Fruit fly (Drosophila melanogaster) whole organism, embryonic: Measurements from ENCODE around the gene pyx.

Experiments
- ATbp ChIP-seq: fragments of 200-800 bp; sonication (Bioruptor generic); optimal IDR thresholded peaks from 2 replicates; lab custom pipeline; 2017; ENCODE audit warnings: missing biosample characterization, mild to moderate bottlenecking, missing genetic modification characterization, missing genetic modification reagents
- CG10209 ChIP-seq: fragments of 200-800 bp; sonication (Bioruptor generic); optimal IDR thresholded peaks from 3 replicates; lab custom pipeline; 2017; ENCODE audit warnings: missing biosample characterization, mild to moderate bottlenecking, missing genetic modification characterization, missing genetic modification reagents
- CG1024 ChIP-seq: fragments of 200-800 bp; sonication (Bioruptor generic); IDR thresholded peaks from 2 replicates; pipeline ENCODE4 v1.3.6; 2022; ENCODE audit warnings: missing biosample characterization, missing genetic modification characterization
- CG12236 ChIP-seq: fragments of 200-800 bp; sonication (Bioruptor generic); optimal IDR thresholded peaks from 2 replicates; lab custom pipeline; 2016; ENCODE audit warnings: missing biosample characterization, missing genetic modification characterization
- CG13287 ChIP-seq: fragments of 200-800 bp; sonication (Bioruptor generic); IDR thresholded peaks from 2 replicates; pipeline ENCODE4 v1.3.6; 2022; ENCODE audit warnings: missing biosample characterization, missing genetic modification characterization; ENCODE audit not compliant: partially characterized antibody
- CG15696 ChIP-seq: fragments of 200-800 bp; sonication (Bioruptor generic); optimal IDR thresholded peaks from 2 replicates; lab custom pipeline; 2019; ENCODE audit warnings: missing biosample characterization, mild to moderate bottlenecking, missing genetic modification characterization, moderate library complexity
- CG18476 ChIP-seq: fragments of 200-800 bp; sonication (Bioruptor generic); optimal IDR thresholded peaks from 2 replicates; lab custom pipeline; 2016; ENCODE audit warnings: missing biosample characterization, mild to moderate bottlenecking, missing genetic modification characterization
- CG18599 ChIP-seq: fragments of 200-800 bp; sonication (Bioruptor generic); optimal IDR thresholded peaks from 3 replicates; lab custom pipeline; 2017; ENCODE audit warnings: missing biosample characterization, missing genetic modification characterization, mild to moderate bottlenecking, moderate library complexity, missing genetic modification reagents
- CG2129 ChIP-seq: fragments of 200-800 bp; sonication (Bioruptor generic); IDR thresholded peaks from 2 replicates; pipeline ENCODE4 v1.3.6; 2022; ENCODE audit warnings: missing biosample characterization, missing genetic modification characterization; ENCODE audit not compliant: partially characterized antibody
- CG30020 ChIP-seq: fragments of 200-800 bp; optimal IDR thresholded peaks from 2 replicates; lab custom pipeline; 2019; ENCODE audit warnings: missing biosample characterization, mild to moderate bottlenecking, missing genetic modification characterization, moderate library complexity
- CG30403 ChIP-seq: fragments of 200-800 bp; sonication (Bioruptor generic); optimal IDR thresholded peaks from 3 replicates; lab custom pipeline; 2016; ENCODE audit warnings: missing biosample characterization, missing genetic modification characterization
- CG30431 ChIP-seq: fragments of 200-800 bp; sonication (Bioruptor generic); optimal IDR thresholded peaks from 2 replicates; lab custom pipeline; 2017; ENCODE audit warnings: missing biosample characterization, missing genetic modification characterization
- CG31224 ChIP-seq: fragments of 200-800 bp; sonication (Bioruptor generic); IDR thresholded peaks from 2 replicates; pipeline ENCODE4 v1.3.6; 2022; ENCODE audit warnings: missing biosample characterization, missing genetic modification characterization
- CG33557 ChIP-seq: fragments of 200-800 bp; sonication (Bioruptor generic); optimal IDR thresholded peaks from 2 replicates; lab custom pipeline; 2019; ENCODE audit warnings: missing biosample characterization, mild to moderate bottlenecking, missing genetic modification characterization, moderate library complexity
- CG3407 ChIP-seq: fragments of 200-800 bp; sonication (Bioruptor generic); optimal IDR thresholded peaks from 2 replicates; lab custom pipeline; 2018; ENCODE audit warnings: missing biosample characterization, mild to moderate bottlenecking, missing genetic modification characterization
- CG34376 ChIP-seq: fragments of 200-800 bp; sonication (Bioruptor generic); optimal IDR thresholded peaks from 2 replicates; lab custom pipeline; 2018; ENCODE audit warnings: missing biosample characterization, mild to moderate bottlenecking, missing genetic modification characterization
- CG43689 ChIP-seq: fragments of 200-800 bp; sonication (Bioruptor generic); IDR thresholded peaks from 2 replicates; pipeline ENCODE4 v1.3.6; 2022; ENCODE audit warnings: missing biosample characterization, missing genetic modification characterization
- CG5245 ChIP-seq: fragments of 200-800 bp; sonication (Bioruptor generic); optimal IDR thresholded peaks from 3 replicates; lab custom pipeline; 2016; ENCODE audit warnings: missing biosample characterization, missing genetic modification characterization
- CG8924 ChIP-seq: fragments of 200-800 bp; optimal IDR thresholded peaks from 3 replicates; lab custom pipeline; 2019; ENCODE audit warnings: missing biosample characterization, mild to moderate bottlenecking, missing genetic modification characterization, moderate library complexity
- Chrac-16 ChIP-seq: fragments of 200-800 bp; sonication (Bioruptor generic); optimal IDR thresholded peaks from 3 replicates; lab custom pipeline; 2016; ENCODE audit warnings: missing biosample characterization, missing genetic modification characterization
- Deaf1 ChIP-seq: fragments of 200-800 bp; optimal IDR thresholded peaks from 3 replicates; lab custom pipeline; 2019; ENCODE audit warnings: missing biosample characterization, mild to moderate bottlenecking, missing genetic modification characterization, moderate library complexity
- Dfd ChIP-seq, 2 experiments: fragments of >200 bp; optimal IDR thresholded peaks; 2 replicates each; lab custom pipeline; 2017; ENCODE audit warnings: missing biosample characterization in 2 of 2, missing genetic modification characterization in 2 of 2
- Dref ChIP-seq: fragments of 200-800 bp; sonication (Bioruptor generic); IDR thresholded peaks from 2 replicates; pipeline ENCODE4 v1.3.6; 2022; ENCODE audit warnings: missing biosample characterization, missing genetic modification characterization
- Ets65A ChIP-seq: fragments of 200-800 bp; sonication (Bioruptor generic); peaks from one replicate; lab custom pipeline; 2016; ENCODE audit warnings: missing biosample characterization, missing genetic modification characterization
- HLH3B ChIP-seq: fragments of 200-800 bp; sonication (Bioruptor generic); IDR thresholded peaks from 2 replicates; pipeline ENCODE4 v1.3.6; 2022; ENCODE audit warnings: missing biosample characterization, missing genetic modification characterization
- Hey ChIP-seq: fragments of 200-800 bp; sonication (Bioruptor generic); optimal IDR thresholded peaks from 3 replicates; lab custom pipeline; 2018; ENCODE audit warnings: missing biosample characterization, mild to moderate bottlenecking, missing genetic modification characterization
- Lim3 ChIP-seq: fragments of 200-800 bp; sonication (Bioruptor generic); IDR thresholded peaks from 2 replicates; pipeline ENCODE4 v1.3.6; 2022; ENCODE audit warnings: missing biosample characterization, missing genetic modification characterization
- Meics ChIP-seq: fragments of 200-800 bp; sonication (Bioruptor generic); optimal IDR thresholded peaks from 2 replicates; lab custom pipeline; 2017; ENCODE audit warnings: missing biosample characterization, mild to moderate bottlenecking, missing genetic modification characterization
- Mes4 ChIP-seq: fragments of 200-800 bp; sonication (Bioruptor generic); optimal IDR thresholded peaks from 2 replicates; lab custom pipeline; 2016; ENCODE audit warnings: missing biosample characterization, missing genetic modification characterization
- NFAT ChIP-seq: fragments of 200-800 bp; sonication (Bioruptor generic); IDR thresholded peaks from 2 replicates; pipeline ENCODE4 v1.3.6; 2022; ENCODE audit warnings: missing biosample characterization, missing genetic modification characterization
- Pdp1 ChIP-seq, 2 experiments: fragments of 200-800 bp; sonication (Bioruptor generic); optimal IDR thresholded peaks; 3 replicates each; lab custom pipeline; 2016; ENCODE audit warnings: missing biosample characterization in 2 of 2, missing genetic modification characterization in 2 of 2, mild to moderate bottlenecking in 1 of 2, moderate library complexity in 1 of 2
- TFAM ChIP-seq: fragments of 200-800 bp; sonication (Bioruptor generic); optimal IDR thresholded peaks from 2 replicates; lab custom pipeline; 2017; ENCODE audit warnings: missing biosample characterization, missing genetic modification characterization, inconsistent platforms
- chn ChIP-seq: fragments of 200-800 bp; sonication (Bioruptor generic); optimal IDR thresholded peaks from 2 replicates; lab custom pipeline; 2016; ENCODE audit warnings: missing biosample characterization, missing genetic modification characterization
- dpn ChIP-seq, 2 experiments: fragments of 200-800 bp; sonication (Bioruptor generic); optimal IDR thresholded peaks; 3 replicates each; lab custom pipeline; 2016; ENCODE audit warnings: missing biosample characterization in 2 of 2, missing genetic modification characterization in 2 of 2
- ems ChIP-seq: fragments of 200-800 bp; sonication (Bioruptor generic); optimal IDR thresholded peaks from 3 replicates; lab custom pipeline; 2016; ENCODE audit warnings: missing biosample characterization, missing genetic modification characterization
- grau ChIP-seq: fragments of 200-800 bp; optimal IDR thresholded peaks from 3 replicates; lab custom pipeline; 2019; ENCODE audit warnings: missing biosample characterization, mild to moderate bottlenecking, missing genetic modification characterization, moderate library complexity
- gsb-n ChIP-seq: fragments of 200-800 bp; sonication (Bioruptor generic); optimal IDR thresholded peaks from 3 replicates; lab custom pipeline; 2018; ENCODE audit warnings: missing biosample characterization, mild to moderate bottlenecking, missing genetic modification characterization
- knrl ChIP-seq: fragments of 200-800 bp; sonication (Bioruptor generic); IDR thresholded peaks from 3 replicates; pipeline ENCODE4 v1.3.6; 2022; ENCODE audit warnings: missing biosample characterization, missing genetic modification characterization; ENCODE audit not compliant: partially characterized antibody
- mld ChIP-seq: fragments of 200-800 bp; sonication (Bioruptor generic); IDR thresholded peaks from 3 replicates; pipeline ENCODE4 v1.3.6; 2022; ENCODE audit warnings: missing biosample characterization, missing genetic modification characterization; ENCODE audit not compliant: partially characterized antibody
- nau ChIP-seq: fragments of 200-800 bp; sonication (Bioruptor generic); optimal IDR thresholded peaks from 3 replicates; lab custom pipeline; 2017; ENCODE audit warnings: missing biosample characterization, mild to moderate bottlenecking, missing genetic modification characterization, missing genetic modification reagents
- nmo ChIP-seq: fragments of 200-800 bp; sonication (Bioruptor generic); optimal IDR thresholded peaks from 2 replicates; lab custom pipeline; 2018; ENCODE audit warnings: missing biosample characterization, mild to moderate bottlenecking, missing genetic modification characterization, moderate library complexity
- pros ChIP-seq: fragments of 200-800 bp; sonication (Bioruptor generic); optimal IDR thresholded peaks from 3 replicates; lab custom pipeline; 2019; ENCODE audit warnings: missing biosample characterization, mild to moderate bottlenecking, missing genetic modification characterization, moderate library complexity
- run ChIP-seq: fragments of 200-800 bp; sonication (Bioruptor generic); optimal IDR thresholded peaks from 3 replicates; lab custom pipeline; 2018; ENCODE audit warnings: missing biosample characterization, mild to moderate bottlenecking, missing genetic modification characterization
- schlank ChIP-seq: fragments of 200-800 bp; sonication (Bioruptor generic); optimal IDR thresholded peaks from 2 replicates; lab custom pipeline; 2018; ENCODE audit warnings: missing biosample characterization, mild to moderate bottlenecking, missing genetic modification characterization
- scrt ChIP-seq: fragments of 200-800 bp; sonication (Bioruptor generic); optimal IDR thresholded peaks from 2 replicates; lab custom pipeline; 2018; ENCODE audit warnings: missing biosample characterization, mild to moderate bottlenecking, missing genetic modification characterization, moderate library complexity
- sisA ChIP-seq: fragments of 200-800 bp; sonication (Bioruptor generic); IDR thresholded peaks from 2 replicates; pipeline ENCODE4 v1.3.6; 2022; ENCODE audit warnings: missing biosample characterization, missing genetic modification characterization
- slp2 ChIP-seq: fragments of 200-800 bp; sonication (Bioruptor generic); optimal IDR thresholded peaks from 2 replicates; lab custom pipeline; 2016; ENCODE audit warnings: missing biosample characterization, missing genetic modification characterization
- unc-4 ChIP-seq: fragments of 200-800 bp; sonication (Bioruptor generic); IDR thresholded peaks from 2 replicates; pipeline ENCODE4 v1.3.6; 2022; ENCODE audit warnings: missing biosample characterization, missing genetic modification characterization; ENCODE audit not compliant: partially characterized antibody
- wdn ChIP-seq: fragments of 200-800 bp; sonication (Bioruptor generic); IDR thresholded peaks from 2 replicates; pipeline ENCODE4 v1.3.6; 2022; ENCODE audit warnings: missing biosample characterization, missing genetic modification characterization
- z ChIP-seq: fragments of 200-800 bp; sonication (Bioruptor generic); IDR thresholded peaks from 3 replicates; pipeline ENCODE4 v1.3.6; 2022; ENCODE audit warnings: missing biosample characterization, missing genetic modification characterization
- zen2 ChIP-seq: fragments of 200-800 bp; sonication (Bioruptor generic); IDR thresholded peaks from 3 replicates; pipeline ENCODE4 v1.3.6; 2022; ENCODE audit warnings: missing biosample characterization, missing genetic modification characterization; ENCODE audit not compliant: partially characterized antibody

The pyx gene

dm6 chr3L:174501-174900 lies 48.4 kb downstream of the pyx start (continued):
- no peak for TF ChIP-seq ems (GFP tag; lab: Kevin White, UChicago)
- TF ChIP-seq CG10209: no peak
- no peak for TF ChIP-seq Deaf1 (tag; lab: Kevin White, UChicago)
- TF ChIP-seq CG43689 (GFP tag; lab: Robert Waterston, UW): no peak
- peak; percentile 83; the same call in 2 of the 3 replicates for TF ChIP-seq zen2 (GFP tag; lab: Robert Waterston, UW)
- TF ChIP-seq schlank (tag; lab: Kevin White, UChicago): no peak
- TF ChIP-seq mld: peak; percentile 86
- no peak for TF ChIP-seq CG3407 (GFP tag; lab: Kevin White, UChicago)
- TF ChIP-seq pros (GFP tag; lab: Kevin White, UChicago): peak; percentile 4
- no peak for TF ChIP-seq Chrac-16
- no peak for TF ChIP-seq scrt (GFP tag; lab: Kevin White, UChicago)
- TF ChIP-seq gsb-n (tag; lab: Kevin White, UChicago): no peak
- no peak for TF ChIP-seq Pdp1 (GFP tag; optimal IDR thresholded peaks at IDR 0.05; lab: Kevin White, UChicago)
- TF ChIP-seq CG31224: no peak
- no peak for TF ChIP-seq CG5245 (GFP tag; lab: Kevin White, UChicago)
- no peak for TF ChIP-seq Dfd (GFP tag; optimal IDR thresholded peaks at IDR 0.05; lab: Kevin White, UChicago)
- no peak for TF ChIP-seq CG12236 (GFP tag; lab: Kevin White, UChicago)
- no peak for TF ChIP-seq Ets65A (GFP tag; lab: Kevin White, UChicago)
- peak; percentile 86 for TF ChIP-seq knrl
- TF ChIP-seq Hey (tag; lab: Kevin White, UChicago): no peak
- peak; percentile 93 for TF ChIP-seq unc-4 (GFP tag; lab: Robert Waterston, UW)
- TF ChIP-seq Lim3 (GFP tag; lab: Robert Waterston, UW): no peak
- TF ChIP-seq grau: peak; percentile 21
- no peak for TF ChIP-seq z (GFP tag; lab: Robert Waterston, UW)
- TF ChIP-seq HLH3B: no peak
- no peak for TF ChIP-seq Mes4 (GFP tag; lab: Kevin White, UChicago)
- TF ChIP-seq CG13287 (GFP tag; lab: Robert Waterston, UW): peak; percentile 96
- TF ChIP-seq Dref (GFP tag; lab: Robert Waterston, UW): peak; percentile 90
- TF ChIP-seq CG8924 (tag; lab: Kevin White, UChicago): no peak
- TF ChIP-seq CG33557 (GFP tag; lab: Kevin White, UChicago): no peak
- no peak for TF ChIP-seq run (tag; lab: Kevin White, UChicago)
- peak; percentile 19 for TF ChIP-seq nmo (GFP tag; lab: Kevin White, UChicago)
- peak; percentile 68 for TF ChIP-seq CG2129 (GFP tag; lab: Robert Waterston, UW)
- TF ChIP-seq CG34376 (GFP tag; lab: Kevin White, UChicago): no peak
- TF ChIP-seq CG18476: no peak
- no peak for TF ChIP-seq dpn (GFP tag; optimal IDR thresholded peaks at IDR 0.05; lab: Kevin White, UChicago)
- no peak for TF ChIP-seq sisA
- TF ChIP-seq CG18599 (GFP tag; lab: Kevin White, UChicago): no peak
- no peak for TF ChIP-seq NFAT (GFP tag; lab: Robert Waterston, UW)
- no peak for TF ChIP-seq Meics (GFP tag; lab: Kevin White, UChicago)
- no peak for TF ChIP-seq wdn (GFP tag; lab: Robert Waterston, UW)
- TF ChIP-seq CG30020 (tag; lab: Kevin White, UChicago): peak; percentile 2
- TF ChIP-seq slp2 (GFP tag; lab: Kevin White, UChicago): no peak
- TF ChIP-seq CG15696 (tag; lab: Kevin White, UChicago): no peak
- TF ChIP-seq nau (GFP tag; lab: Kevin White, UChicago): no peak
- no peak for TF ChIP-seq TFAM (GFP tag; lab: Kevin White, UChicago)
- TF ChIP-seq chn (GFP tag; lab: Kevin White, UChicago): no peak
- no peak for TF ChIP-seq CG30431 (GFP tag; lab: Kevin White, UChicago)
- TF ChIP-seq ATbp: no peak
- TF ChIP-seq CG30403: no peak
- no peak for TF ChIP-seq CG1024
